Fruit fly (Drosophila melanogaster): Measurements from ENCODE around the gene NAAT1.
A peak's percentile ranks its signal among the peaks of the same experiment; 100 is the strongest.

DNA sequence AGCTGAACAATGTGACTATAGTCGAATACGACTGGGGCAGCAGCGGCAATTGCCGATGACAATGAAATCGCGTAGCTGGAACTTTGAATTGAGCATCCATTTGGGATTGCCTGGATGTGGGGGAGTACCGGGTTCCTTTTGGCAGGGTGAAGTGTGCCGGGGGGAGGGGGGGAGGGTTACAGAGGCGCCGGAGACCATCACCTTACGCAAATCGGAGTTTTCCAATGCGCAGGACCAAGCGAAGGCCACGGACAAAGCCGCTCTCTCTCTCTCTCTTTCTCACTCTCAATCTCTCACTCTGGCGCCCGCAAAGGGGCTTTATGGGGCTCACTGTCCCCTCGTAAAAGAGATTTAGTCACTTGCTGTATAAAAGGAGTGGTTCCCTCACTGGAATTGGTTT, 47.5 kb downstream of the NAAT1 start:
- TF ChIP-seq CG4424 (GFP tag; optimal IDR thresholded peaks at IDR 0.05) (no peak), Trl (optimal IDR thresholded peaks at IDR 0.05) (peak in 1 of 2 experiments; percentile 20), Trl (GFP tag; optimal IDR thresholded peaks at IDR 0.05) (no peak), zen (tag; optimal IDR thresholded peaks at IDR 0.05) (no peak), D19A (tag; optimal IDR thresholded peaks at IDR 0.05) (no peak)

All from whole organism, embryonic.